Fruit fly (Drosophila melanogaster): Measurements from ENCODE around the gene CG1640.

Gene CG1640

DNA sequence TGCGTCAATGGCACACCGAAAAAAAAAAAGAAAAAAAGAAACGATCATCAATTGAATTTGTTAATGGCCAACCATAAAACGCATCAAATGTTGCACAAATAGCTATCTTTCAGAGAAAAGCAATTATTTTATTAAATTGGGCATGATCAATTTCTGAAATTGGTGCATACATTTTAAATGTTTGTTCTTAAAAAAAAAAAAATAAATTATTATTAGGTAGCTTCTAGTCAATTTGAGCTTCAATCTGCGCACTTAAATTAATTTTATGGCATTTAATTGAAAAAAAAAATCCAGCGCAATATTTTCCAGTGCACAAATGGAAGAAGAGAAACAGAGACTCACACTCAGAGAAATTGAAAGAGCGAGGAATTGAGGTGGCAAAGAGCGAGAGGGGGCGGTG is 47.3 kb upstream of the CG1640 start:
- TF ChIP-seq esn (GFP tag; optimal IDR thresholded peaks at IDR 0.05), result peak; percentile 85
- peak; percentile 78 for TF ChIP-seq lz (GFP tag; optimal IDR thresholded peaks at IDR 0.05)
- TF ChIP-seq CG6792 (GFP tag; optimal IDR thresholded peaks at IDR 0.05), result peak; percentile 66
- TF ChIP-seq CG4318 (GFP tag; optimal IDR thresholded peaks at IDR 0.05), result peak; percentile 52
- TF ChIP-seq Ets21C (GFP tag; optimal IDR thresholded peaks at IDR 0.05), result peak; percentile 73
- TF ChIP-seq CG11762 (GFP tag; optimal IDR thresholded peaks at IDR 0.05; ENCODE audit: insufficient read depth), result peak; percentile 4
- TF ChIP-seq eg (GFP tag; IDR thresholded peaks at IDR 0.05), result peak; percentile 54
- TF ChIP-seq topi (GFP tag; optimal IDR thresholded peaks at IDR 0.05), result peak; percentile 83
- TF ChIP-seq ss (GFP tag; optimal IDR thresholded peaks at IDR 0.05), result no peak
- TF ChIP-seq CG15336 (GFP tag; IDR thresholded peaks at IDR 0.05), result peak; percentile 67
- TF ChIP-seq CG8632 (GFP tag; optimal IDR thresholded peaks at IDR 0.05), result peak; percentile 54
- TF ChIP-seq CG7368 (GFP tag; optimal IDR thresholded peaks at IDR 0.05), result peak; percentile 24
- TF ChIP-seq CG11294 (GFP tag; IDR thresholded peaks at IDR 0.05), result peak; percentile 8; the same call in 1 of the 2 replicates
- peak; percentile 65 for TF ChIP-seq Hr4 (GFP tag; optimal IDR thresholded peaks at IDR 0.05)
- no peak for TF ChIP-seq spab (GFP tag; optimal IDR thresholded peaks at IDR 0.05)
- peak; percentile 2 for TF ChIP-seq CG6276 (GFP tag; optimal IDR thresholded peaks at IDR 0.05)
- TF ChIP-seq CG3919 (GFP tag; optimal IDR thresholded peaks at IDR 0.05), result peak; percentile 44
- TF ChIP-seq fd59A (GFP tag; optimal IDR thresholded peaks at IDR 0.05), result no peak
- no peak for TF ChIP-seq dac (GFP tag; optimal IDR thresholded peaks at IDR 0.05)
- TF ChIP-seq CG31627 (GFP tag; optimal IDR thresholded peaks at IDR 0.05), result peak; percentile 81
- peak; percentile 57; the same call in 1 of the 3 replicates for TF ChIP-seq CG6163 (GFP tag; IDR thresholded peaks at IDR 0.05)
- peak; percentile 66 for TF ChIP-seq vri (GFP tag; optimal IDR thresholded peaks at IDR 0.05)
- TF ChIP-seq Met (GFP tag; optimal IDR thresholded peaks at IDR 0.05), result peak; percentile 79
- peak; percentile 72 for TF ChIP-seq CG34406 (GFP tag; optimal IDR thresholded peaks at IDR 0.05)
- peak; percentile 76 for TF ChIP-seq cyc (GFP tag; optimal IDR thresholded peaks at IDR 0.05)
- peak; percentile 43 for TF ChIP-seq Eip75B (GFP tag; optimal IDR thresholded peaks at IDR 0.05)
- TF ChIP-seq Eip93F (GFP tag; optimal IDR thresholded peaks at IDR 0.05), result no peak
- no peak for TF ChIP-seq Gug (GFP tag; IDR thresholded peaks at IDR 0.05)
- TF ChIP-seq pdm3 (GFP tag; optimal IDR thresholded peaks at IDR 0.05), result peak; percentile 75
- peak; percentile 55 for TF ChIP-seq CG10631 (GFP tag; optimal IDR thresholded peaks at IDR 0.05)
- no peak for TF ChIP-seq CG6854 (GFP tag; optimal IDR thresholded peaks at IDR 0.05)
- peak; percentile 81 for TF ChIP-seq Hr39 (GFP tag; optimal IDR thresholded peaks at IDR 0.05)
- TF ChIP-seq CG10669 (GFP tag; optimal IDR thresholded peaks at IDR 0.05), result peak; percentile 6
- TF ChIP-seq CG3032 (tag; optimal IDR thresholded peaks at IDR 0.05), result no peak
- TF ChIP-seq Ets96B (tag; optimal IDR thresholded peaks at IDR 0.05), result no peak
- TF ChIP-seq Hr38 (GFP tag; optimal IDR thresholded peaks at IDR 0.05), result no peak
- peak; percentile 54 for TF ChIP-seq Sox15 (GFP tag; optimal IDR thresholded peaks at IDR 0.05)
- no peak for TF ChIP-seq CG6808 (GFP tag; optimal IDR thresholded peaks at IDR 0.05)
- no peak for TF ChIP-seq CG9139 (GFP tag; optimal IDR thresholded peaks at IDR 0.05)
- peak; percentile 54 for TF ChIP-seq net (GFP tag; optimal IDR thresholded peaks at IDR 0.05)
- TF ChIP-seq CG8319 (GFP tag; optimal IDR thresholded peaks at IDR 0.05), result peak; percentile 44
- no peak for TF ChIP-seq dsx (GFP tag; optimal IDR thresholded peaks at IDR 0.05; ENCODE audit: poor library complexity, severe bottlenecking)
- TF ChIP-seq acj6 (GFP tag; optimal IDR thresholded peaks at IDR 0.05), result peak; percentile 42
- peak; percentile 72 for TF ChIP-seq OdsH (GFP tag; optimal IDR thresholded peaks at IDR 0.05)
- TF ChIP-seq Smox (GFP tag; optimal IDR thresholded peaks at IDR 0.05), result peak; percentile 81
- TF ChIP-seq CG16779 (tag; optimal IDR thresholded peaks at IDR 0.05), result no peak
- peak; percentile 64 for TF ChIP-seq Sox14 (GFP tag; optimal IDR thresholded peaks at IDR 0.05)
- TF ChIP-seq CG1621 (tag; optimal IDR thresholded peaks at IDR 0.05), result no peak
- peak in 1 of 2 experiments; percentile 48 for TF ChIP-seq salr (GFP tag; optimal IDR thresholded peaks at IDR 0.05)
- TF ChIP-seq CG11902 (GFP tag; optimal IDR thresholded peaks at IDR 0.05), result peak; percentile 49
- peak; percentile 60; the same call in 2 of the 3 replicates for TF ChIP-seq CG8119 (GFP tag; IDR thresholded peaks at IDR 0.05)
- peak; percentile 69 for TF ChIP-seq CG32006 (GFP tag; optimal IDR thresholded peaks at IDR 0.05)
